Fruit fly (Drosophila melanogaster) whole organism, pupa: ENCODE results near the gene CG10587.

Experiments used
- CG10348 ChIP-seq: fragments of 200-800 bp; sonication (Bioruptor generic); IDR thresholded peaks from 2 replicates; pipeline ENCODE4 v1.3.6; 2022; ENCODE audit warnings: missing biosample characterization, missing genetic modification characterization
- CG12605 ChIP-seq: fragments of 200-800 bp; sonication (Bioruptor generic); IDR thresholded peaks from 2 replicates; pipeline ENCODE4 v1.3.6; 2022; ENCODE audit warnings: missing biosample characterization, missing genetic modification characterization
- CG13204 ChIP-seq: fragments of 200-800 bp; sonication (Bioruptor generic); optimal IDR thresholded peaks from 2 replicates; lab custom pipeline; 2018; ENCODE audit warnings: missing biosample characterization, mild to moderate bottlenecking, missing genetic modification characterization, moderate library complexity
- CG14655 ChIP-seq: fragments of 200-800 bp; sonication (Bioruptor generic); optimal IDR thresholded peaks from 3 replicates; lab custom pipeline; 2017; ENCODE audit warnings: mild to moderate bottlenecking, missing biosample characterization, missing genetic modification reagents, missing genetic modification characterization
- CG15710 ChIP-seq: fragments of 200-800 bp; sonication (Bioruptor generic); optimal IDR thresholded peaks from 2 replicates; lab custom pipeline; 2018; ENCODE audit warnings: missing biosample characterization, mild to moderate bottlenecking, missing genetic modification characterization, moderate library complexity
- CG17806 ChIP-seq: fragments of 200-800 bp; sonication (Bioruptor generic); optimal IDR thresholded peaks from 2 replicates; lab custom pipeline; 2018; ENCODE audit warnings: missing biosample characterization, mild to moderate bottlenecking, missing genetic modification characterization, moderate library complexity
- CG32121 ChIP-seq: fragments of 200-800 bp; sonication (Bioruptor generic); IDR thresholded peaks from 2 replicates; pipeline ENCODE4 v1.3.6; 2022; ENCODE audit warnings: missing biosample characterization, missing genetic modification characterization
- CG34367 ChIP-seq: fragments of 200-800 bp; sonication (Bioruptor generic); optimal IDR thresholded peaks from 2 replicates; lab custom pipeline; 2018; ENCODE audit warnings: missing biosample characterization, mild to moderate bottlenecking, missing genetic modification characterization
- CG4496 ChIP-seq: fragments of 200-800 bp; sonication (Bioruptor generic); IDR thresholded peaks from 3 replicates; pipeline ENCODE4 v1.3.6; 2022; ENCODE audit warnings: missing biosample characterization, missing genetic modification characterization
- CG8159 ChIP-seq: fragments of 200-800 bp; sonication (Bioruptor generic); optimal IDR thresholded peaks from 3 replicates; lab custom pipeline; 2018; ENCODE audit warnings: missing biosample characterization, mild to moderate bottlenecking, missing genetic modification characterization, moderate library complexity
- CG8301 ChIP-seq: fragments of 200-800 bp; sonication (Bioruptor generic); optimal IDR thresholded peaks from 2 replicates; lab custom pipeline; 2018; ENCODE audit warnings: missing biosample characterization, mild to moderate bottlenecking, missing genetic modification characterization
- CG9948 ChIP-seq: fragments of 200-800 bp; sonication (Bioruptor generic); optimal IDR thresholded peaks from 2 replicates; lab custom pipeline; 2018; ENCODE audit warnings: missing biosample characterization, mild to moderate bottlenecking, missing genetic modification characterization, moderate library complexity
- D1 ChIP-seq: fragments of 200-800 bp; sonication (Bioruptor generic); optimal IDR thresholded peaks from 2 replicates; lab custom pipeline; 2018; ENCODE audit warnings: missing biosample characterization, mild to moderate bottlenecking, missing genetic modification characterization, moderate library complexity
- EcR ChIP-seq: fragments of 200-800 bp; sonication (Bioruptor generic); optimal IDR thresholded peaks from 3 replicates; lab custom pipeline; 2019; ENCODE audit warnings: missing biosample characterization, missing genetic modification characterization, mild to moderate bottlenecking, moderate library complexity, missing genetic modification reagents
- Ets98B ChIP-seq: fragments of 200-800 bp; sonication (Bioruptor generic); IDR thresholded peaks from 2 replicates; pipeline ENCODE4 v1.3.6; 2022; ENCODE audit warnings: missing biosample characterization, missing genetic modification characterization
- Pif1A ChIP-seq: fragments of 200-800 bp; sonication (Bioruptor generic); optimal IDR thresholded peaks from 3 replicates; lab custom pipeline; 2016; ENCODE audit warnings: missing biosample characterization, missing genetic modification characterization
- Pif1B ChIP-seq: fragments of 200-800 bp; sonication (Bioruptor generic); optimal IDR thresholded peaks from 3 replicates; lab custom pipeline; 2016; ENCODE audit warnings: missing biosample characterization, missing genetic modification characterization
- Snoo ChIP-seq: fragments of 200-800 bp; sonication (Bioruptor generic); optimal IDR thresholded peaks from 3 replicates; lab custom pipeline; 2017; ENCODE audit warnings: missing biosample characterization, mild to moderate bottlenecking, missing genetic modification characterization, inconsistent platforms
- fd96Ca ChIP-seq: fragments of 200-800 bp; sonication (Bioruptor generic); IDR thresholded peaks from 3 replicates; pipeline ENCODE4 v1.3.6; 2022; ENCODE audit warnings: missing biosample characterization, missing genetic modification characterization
- gl ChIP-seq: fragments of 200-800 bp; sonication (Bioruptor generic); optimal IDR thresholded peaks from 2 replicates; lab custom pipeline; 2018; ENCODE audit warnings: missing biosample characterization, mild to moderate bottlenecking, missing genetic modification characterization
- rn ChIP-seq: fragments of 200-800 bp; sonication (Bioruptor generic); IDR thresholded peaks from 2 replicates; pipeline ENCODE4 v1.3.6; 2022; ENCODE audit warnings: missing biosample characterization, missing genetic modification characterization

The CG10587 gene

DNA sequence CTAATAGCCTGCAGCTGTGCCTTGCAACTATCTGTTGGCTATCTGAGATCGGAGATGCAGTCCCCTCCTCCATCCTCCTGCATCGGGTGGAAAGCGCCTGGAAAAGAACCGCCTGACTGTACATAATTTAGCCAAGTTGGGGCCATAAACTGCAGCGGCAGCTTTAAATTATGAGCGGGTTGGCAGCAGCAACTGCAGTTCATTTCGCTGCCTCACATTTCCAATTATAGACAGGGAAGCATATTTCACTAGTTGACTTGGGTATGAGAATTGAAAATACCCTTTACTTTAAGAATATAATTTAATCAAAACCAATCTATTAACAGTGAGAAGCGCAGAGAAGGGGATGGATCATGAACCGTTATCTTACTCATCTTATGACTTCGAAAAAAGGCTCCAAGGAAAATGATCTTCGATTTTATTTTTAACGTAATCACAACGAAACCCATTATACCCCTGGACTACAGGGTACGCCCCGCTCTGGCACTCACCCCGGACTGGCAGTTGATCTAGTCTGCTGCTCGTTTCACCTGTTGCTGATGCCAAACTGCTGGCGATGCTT is 39.2 kb downstream of the CG10587 start:
- TF ChIP-seq D1 (tag; lab: Kevin White, UChicago) (peak; percentile 60), EcR (peak; percentile 29), CG8159 (tag; lab: Kevin White, UChicago) (peak; percentile 90), CG13204 (GFP tag; lab: Kevin White, UChicago) (peak; percentile 70), CG17806 (tag; lab: Kevin White, UChicago) (peak; percentile 89), CG34367 (tag; lab: Kevin White, UChicago) (peak; percentile 86), Pif1B (peak; percentile 81), fd96Ca (GFP tag; lab: Robert Waterston, UW) (peak; percentile 82; the same call in 2 of the 3 replicates), gl (peak; percentile 75), CG14655 (peak; percentile 93), Snoo (tag; lab: Kevin White, UChicago) (peak; percentile 14), rn (peak; percentile 72), CG12605 (GFP tag; lab: Robert Waterston, UW) (peak; percentile 60), Pif1A (peak; percentile 83), CG9948 (tag; lab: Kevin White, UChicago) (peak; percentile 90), CG8301 (peak; percentile 90), CG4496 (GFP tag; lab: Robert Waterston, UW) (peak; percentile 84), Ets98B (GFP tag; lab: Robert Waterston, UW) (peak; percentile 81), CG32121 (peak; percentile 63), CG15710 (tag; lab: Kevin White, UChicago) (peak; percentile 87), CG10348 (GFP tag; lab: Robert Waterston, UW) (no peak)
- TF ChIP-seq, all 21 proteins: peak for 20

DNA sequence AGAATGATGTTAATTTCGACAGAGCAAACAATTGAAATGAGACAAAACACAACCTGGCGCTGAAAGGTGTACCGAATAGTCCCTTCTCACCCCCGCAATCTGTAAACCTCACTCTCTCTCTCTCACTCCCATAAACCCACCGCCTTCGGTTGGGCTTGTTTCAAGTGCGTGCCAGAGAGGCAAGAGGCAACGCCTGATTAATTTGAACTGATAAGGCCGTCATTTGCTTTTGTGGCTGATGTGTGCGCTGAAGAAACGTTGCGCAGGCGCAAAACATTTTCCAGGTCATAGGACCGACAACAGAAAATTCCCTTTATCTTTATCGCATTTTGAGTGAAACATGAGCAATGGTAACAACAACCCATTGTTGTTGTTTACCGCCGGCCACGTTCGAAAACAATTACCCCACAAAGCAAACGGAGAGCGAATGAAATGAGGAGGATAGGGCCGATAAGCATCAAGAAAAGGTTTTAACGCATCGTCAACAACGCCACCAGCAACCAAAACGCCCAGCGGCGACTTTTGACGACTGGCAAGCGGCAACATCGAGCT is 40.0 kb downstream of the CG10587 start:
- peak; percentile 78 for TF ChIP-seq EcR
- peak; percentile 2 for TF ChIP-seq CG13204 (GFP tag; lab: Kevin White, UChicago)
- no peak for TF ChIP-seq CG10348 (GFP tag; lab: Robert Waterston, UW)

DNA sequence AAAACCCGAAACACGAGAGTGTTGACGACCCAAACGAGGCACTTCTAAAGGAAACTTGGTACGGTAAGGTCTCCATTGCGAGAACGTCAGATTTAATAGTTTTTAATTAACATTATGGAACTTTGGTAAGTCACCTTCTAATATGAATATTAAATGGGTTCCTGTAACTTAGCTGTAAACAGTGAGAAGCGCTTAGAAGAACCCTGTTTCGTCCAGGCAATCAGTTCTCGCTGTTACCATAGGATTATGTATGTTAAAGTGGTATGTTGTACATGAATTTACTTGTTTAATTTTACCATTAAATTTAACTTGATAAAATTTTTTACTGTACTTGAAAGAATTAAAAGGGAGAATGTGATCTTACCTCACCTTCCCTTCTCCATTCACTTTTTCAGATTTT is 40.5 kb downstream of the CG10587 start:
- TF ChIP-seq CG12605 (GFP tag; lab: Robert Waterston, UW): no peak
- TF ChIP-seq CG4496 (GFP tag; lab: Robert Waterston, UW): no peak
- TF ChIP-seq, all 21 proteins: peak for 0

DNA sequence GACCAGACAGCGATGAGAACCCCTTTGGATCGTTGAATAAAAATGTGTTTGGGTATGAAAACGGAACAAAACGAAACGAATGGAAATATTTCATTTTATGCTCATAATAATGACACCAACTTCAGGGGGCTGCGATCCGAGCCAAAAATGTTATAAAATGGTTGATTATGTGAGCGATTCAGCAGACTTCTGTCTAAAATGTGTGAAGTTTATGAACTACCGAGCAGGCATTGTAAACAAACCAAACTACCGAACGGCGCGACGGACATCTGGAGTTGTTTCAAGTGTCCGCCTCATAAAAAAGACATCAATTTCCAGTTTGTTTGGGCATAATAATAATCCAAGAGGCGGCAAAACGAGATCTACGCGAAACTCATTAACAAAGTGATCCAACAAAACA is 41.9 kb downstream of the CG10587 start:
- TF ChIP-seq Snoo (tag; lab: Kevin White, UChicago) (no peak), CG14655 (no peak), CG9948 (tag; lab: Kevin White, UChicago) (no peak), CG15710 (tag; lab: Kevin White, UChicago) (no peak), CG8159 (tag; lab: Kevin White, UChicago) (no peak), CG12605 (GFP tag; lab: Robert Waterston, UW) (no peak), CG32121 (no peak), fd96Ca (GFP tag; lab: Robert Waterston, UW) (no peak), Pif1B (no peak), CG34367 (tag; lab: Kevin White, UChicago) (no peak), Pif1A (no peak), CG4496 (GFP tag; lab: Robert Waterston, UW) (no peak), Ets98B (GFP tag; lab: Robert Waterston, UW) (no peak), CG10348 (GFP tag; lab: Robert Waterston, UW) (no peak), EcR (no peak)

DNA sequence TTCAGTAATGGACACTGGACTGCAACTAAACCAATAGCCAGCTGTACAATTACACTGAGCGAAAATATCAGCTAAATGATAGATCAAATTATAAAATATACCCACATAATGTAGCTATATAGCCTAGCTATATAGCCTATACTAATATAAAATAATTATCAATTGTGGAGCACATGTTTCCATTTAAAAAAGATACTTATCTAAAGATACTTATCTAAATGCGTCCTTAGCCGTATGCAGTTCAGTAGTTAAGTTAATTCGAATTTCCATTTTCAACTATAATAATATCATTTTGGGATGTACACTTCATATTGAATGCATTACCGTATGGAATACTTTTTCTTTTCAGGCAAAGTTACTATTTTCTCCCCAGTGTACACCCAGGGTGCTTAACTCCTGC is 43.4 kb downstream of the CG10587 start:
- TF ChIP-seq Pif1A (peak; percentile 22), Snoo (tag; lab: Kevin White, UChicago) (no peak), CG34367 (tag; lab: Kevin White, UChicago) (no peak), CG8159 (tag; lab: Kevin White, UChicago) (peak; percentile 36), CG17806 (tag; lab: Kevin White, UChicago) (peak; percentile 19), CG12605 (GFP tag; lab: Robert Waterston, UW) (no peak), CG4496 (GFP tag; lab: Robert Waterston, UW) (0 out of 3 replicates have a peak, but pooled peaks have one; percentile 17), CG15710 (tag; lab: Kevin White, UChicago) (peak; percentile 26), CG14655 (peak; percentile 47), CG8301 (peak; percentile 54), CG10348 (GFP tag; lab: Robert Waterston, UW) (no peak)

DNA sequence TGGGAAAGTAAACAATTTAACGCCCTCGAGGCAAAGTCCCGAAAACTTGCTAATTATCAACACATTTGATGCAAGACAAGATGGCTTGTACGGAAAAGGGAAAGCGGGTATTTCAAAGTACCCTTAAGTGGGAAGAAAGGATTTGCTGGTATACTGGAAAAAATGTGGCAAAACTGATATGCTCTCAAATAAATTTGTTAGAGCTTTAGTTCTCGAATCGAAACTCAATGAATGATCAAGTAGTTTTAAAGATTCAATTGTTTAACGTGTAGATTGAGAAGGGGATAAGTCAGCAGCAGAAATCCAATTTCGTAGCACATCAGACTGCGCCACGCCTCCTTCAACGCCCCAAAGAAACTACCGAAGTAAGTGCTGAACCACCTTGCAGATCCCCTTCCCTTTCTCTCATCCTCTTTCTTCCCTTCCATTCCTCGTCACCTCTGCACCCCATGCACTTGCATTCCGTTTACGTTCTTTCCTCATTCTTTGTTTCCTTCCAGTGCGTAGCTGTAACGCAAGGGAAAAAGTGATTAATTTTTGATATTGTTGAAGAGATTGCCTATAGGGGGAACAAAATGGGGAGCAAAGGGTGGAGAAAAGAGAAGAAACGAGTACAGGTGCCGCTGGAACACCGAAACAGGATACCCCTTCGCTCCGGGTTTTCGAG is 45.2 kb downstream of the CG10587 start:
- peak; percentile 2 for TF ChIP-seq EcR
- no peak for TF ChIP-seq CG4496 (GFP tag; lab: Robert Waterston, UW)
- no peak for TF ChIP-seq D1 (tag; lab: Kevin White, UChicago)
- TF ChIP-seq CG9948 (tag; lab: Kevin White, UChicago): no peak
- TF ChIP-seq CG8159 (tag; lab: Kevin White, UChicago): peak; percentile 26
- TF ChIP-seq CG14655: no peak
- no peak for TF ChIP-seq CG34367 (tag; lab: Kevin White, UChicago)
- no peak for TF ChIP-seq rn
- peak; percentile 14 for TF ChIP-seq CG13204 (GFP tag; lab: Kevin White, UChicago)
- TF ChIP-seq fd96Ca (GFP tag; lab: Robert Waterston, UW): no peak
- TF ChIP-seq CG8301: no peak
- no peak for TF ChIP-seq CG32121
- TF ChIP-seq Snoo (tag; lab: Kevin White, UChicago): no peak
